Fruit fly (Drosophila melanogaster) whole organism, embryonic: ENCODE data around the gene CG11158.

Experiments used
- Adf1 ChIP-seq: fragments of 200-800 bp; sonication (Bioruptor generic); IDR thresholded peaks from 2 replicates; pipeline ENCODE4 v1.3.6; 2022; ENCODE audit warnings: missing biosample characterization, missing genetic modification characterization
- CG11247 ChIP-seq: fragments of 200-800 bp; sonication (Bioruptor generic); IDR thresholded peaks from 2 replicates; pipeline ENCODE4 v1.3.6; 2022; ENCODE audit warnings: missing biosample characterization, missing genetic modification characterization
- CG11398 ChIP-seq: fragments of 200-800 bp; sonication (Bioruptor generic); optimal IDR thresholded peaks from 2 replicates; lab custom pipeline; 2016; ENCODE audit warnings: missing biosample characterization, missing genetic modification characterization
- CG11456 ChIP-seq: fragments of 200-800 bp; sonication (Bioruptor generic); IDR thresholded peaks from 3 replicates; pipeline ENCODE4 v1.3.6; 2022; ENCODE audit warnings: missing biosample characterization, missing genetic modification characterization
- CG13296 ChIP-seq: fragments of 200-800 bp; sonication (Bioruptor generic); optimal IDR thresholded peaks from 3 replicates; lab custom pipeline; 2018; ENCODE audit warnings: missing biosample characterization, mild to moderate bottlenecking, missing genetic modification characterization
- CG13424 ChIP-seq: fragments of 200-800 bp; sonication (Bioruptor generic); optimal IDR thresholded peaks from 2 replicates; lab custom pipeline; 2019; ENCODE audit warnings: missing biosample characterization, mild to moderate bottlenecking, missing genetic modification characterization, moderate library complexity
- CG14014 ChIP-seq: fragments of 200-800 bp; sonication (Bioruptor generic); IDR thresholded peaks from 2 replicates; pipeline ENCODE4 v1.3.6; 2022; ENCODE audit warnings: missing biosample characterization, missing genetic modification characterization
- CG14050 ChIP-seq: fragments of 200-800 bp; sonication (Bioruptor generic); IDR thresholded peaks from 3 replicates; pipeline ENCODE4 v1.3.6; 2022; ENCODE audit warnings: missing biosample characterization, missing genetic modification characterization
- CG15011 ChIP-seq: fragments of 200-800 bp; sonication (Bioruptor generic); optimal IDR thresholded peaks from 3 replicates; lab custom pipeline; 2018; ENCODE audit warnings: missing biosample characterization, mild to moderate bottlenecking, missing genetic modification characterization
- CG15479 ChIP-seq: fragments of 200-800 bp; sonication (Bioruptor generic); optimal IDR thresholded peaks from 3 replicates; lab custom pipeline; 2019; ENCODE audit warnings: missing biosample characterization, mild to moderate bottlenecking, missing genetic modification characterization, moderate library complexity
- CG17361 ChIP-seq: fragments of 200-800 bp; sonication (Bioruptor generic); IDR thresholded peaks from 3 replicates; pipeline ENCODE4 v1.3.6; 2022; ENCODE audit warnings: missing biosample characterization, missing genetic modification characterization
- CG30020 ChIP-seq: fragments of 200-800 bp; optimal IDR thresholded peaks from 2 replicates; lab custom pipeline; 2019; ENCODE audit warnings: missing biosample characterization, mild to moderate bottlenecking, missing genetic modification characterization, moderate library complexity
- CG3065 ChIP-seq: fragments of 200-800 bp; sonication (Bioruptor generic); optimal IDR thresholded peaks from 2 replicates; lab custom pipeline; 2016; ENCODE audit warnings: missing biosample characterization, missing genetic modification characterization
- CG3281 ChIP-seq: fragments of 200-800 bp; sonication (Bioruptor generic); optimal IDR thresholded peaks from 3 replicates; lab custom pipeline; 2017; ENCODE audit warnings: missing biosample characterization, mild to moderate bottlenecking, missing genetic modification characterization
- CG4360 ChIP-seq: fragments of 200-800 bp; sonication (Bioruptor generic); IDR thresholded peaks from 2 replicates; pipeline ENCODE4 v1.3.6; 2022; ENCODE audit warnings: missing biosample characterization, missing genetic modification characterization
- CG4404 ChIP-seq: fragments of 200-800 bp; sonication (Bioruptor generic); IDR thresholded peaks from 2 replicates; pipeline ENCODE4 v1.3.6; 2022; ENCODE audit warnings: missing biosample characterization, missing genetic modification characterization
- CG4617 ChIP-seq: fragments of 200-800 bp; sonication (Bioruptor generic); optimal IDR thresholded peaks from 3 replicates; lab custom pipeline; 2016; ENCODE audit warnings: missing biosample characterization, missing genetic modification characterization, borderline replicate concordance
- CG5953 ChIP-seq: fragments of 200-800 bp; sonication (Bioruptor generic); IDR thresholded peaks from 2 replicates; pipeline ENCODE4 v1.3.6; 2022; ENCODE audit warnings: missing biosample characterization, missing genetic modification characterization
- CG6272 ChIP-seq: fragments of 200-800 bp; sonication (Bioruptor generic); IDR thresholded peaks from 2 replicates; pipeline ENCODE4 v1.3.6; 2022; ENCODE audit warnings: missing biosample characterization, missing genetic modification characterization
- CG6813 ChIP-seq: fragments of 200-800 bp; sonication (Bioruptor generic); optimal IDR thresholded peaks from 2 replicates; lab custom pipeline; 2017; ENCODE audit warnings: missing biosample characterization, missing genetic modification characterization, mild to moderate bottlenecking, moderate library complexity, missing genetic modification reagents
- CG7556 ChIP-seq: fragments of 200-800 bp; sonication (Bioruptor generic); optimal IDR thresholded peaks from 2 replicates; lab custom pipeline; 2017; ENCODE audit warnings: missing biosample characterization, mild to moderate bottlenecking, missing genetic modification characterization
- CG8290 ChIP-seq, 3 experiments: fragments of 200-800 bp; sonication (Bioruptor generic); optimal IDR thresholded peaks; 2 replicates each; lab custom pipeline; 2016 to 2019; ENCODE audit warnings: missing biosample characterization in 3 of 3, missing genetic modification characterization in 3 of 3, mild to moderate bottlenecking in 2 of 3, moderate library complexity in 1 of 3
- CG9932 ChIP-seq: fragments of 200-800 bp; sonication (Bioruptor generic); IDR thresholded peaks from 2 replicates; pipeline ENCODE4 v1.3.6; 2022; ENCODE audit warnings: missing biosample characterization, missing genetic modification characterization
- Dbx ChIP-seq: fragments of 200-800 bp; sonication (Bioruptor generic); IDR thresholded peaks from 3 replicates; pipeline ENCODE4 v1.3.6; 2022; ENCODE audit warnings: missing biosample characterization, missing genetic modification characterization
- E2f1 ChIP-seq: fragments of 200-800 bp; sonication (Bioruptor generic); IDR thresholded peaks from 2 replicates; pipeline ENCODE4 v1.3.6; 2022; ENCODE audit warnings: missing biosample characterization, missing genetic modification characterization
- Hr51 ChIP-seq, 2 experiments: fragments of 200-800 bp; sonication (Bioruptor generic); optimal IDR thresholded peaks; 2 replicates in 1 of 2; 3 replicates in 1 of 2; lab custom pipeline; 2016 to 2018; ENCODE audit warnings: missing biosample characterization in 2 of 2, missing genetic modification characterization in 2 of 2, mild to moderate bottlenecking in 1 of 2, moderate library complexity in 1 of 2
- Hr78 ChIP-seq, 2 experiments: fragments of 200-800 bp in 1 of 2; fragments of >200 bp in 1 of 2; sonication (Bioruptor generic) in 1 of 2; optimal IDR thresholded peaks; 2 replicates each; lab custom pipeline; 2017 to 2019; ENCODE audit warnings: missing biosample characterization in 2 of 2, missing genetic modification characterization in 2 of 2, mild to moderate bottlenecking in 1 of 2, moderate library complexity in 1 of 2
- MESR4 ChIP-seq: fragments of 200-800 bp; sonication (Bioruptor generic); optimal IDR thresholded peaks from 2 replicates; lab custom pipeline; 2018; ENCODE audit warnings: missing biosample characterization, mild to moderate bottlenecking, missing genetic modification characterization, moderate library complexity
- NFAT ChIP-seq: fragments of 200-800 bp; sonication (Bioruptor generic); IDR thresholded peaks from 2 replicates; pipeline ENCODE4 v1.3.6; 2022; ENCODE audit warnings: missing biosample characterization, missing genetic modification characterization
- Sin3A ChIP-seq: fragments of >200 bp; optimal IDR thresholded peaks from 2 replicates; lab custom pipeline; 2018
- Ssrp ChIP-seq: fragments of 200-800 bp; sonication (Bioruptor generic); optimal IDR thresholded peaks from 2 replicates; lab custom pipeline; 2018; ENCODE audit warnings: missing biosample characterization, mild to moderate bottlenecking, missing genetic modification characterization, moderate library complexity
- TFAM ChIP-seq: fragments of 200-800 bp; sonication (Bioruptor generic); optimal IDR thresholded peaks from 2 replicates; lab custom pipeline; 2017; ENCODE audit warnings: missing biosample characterization, missing genetic modification characterization, inconsistent platforms
- Vsx1 ChIP-seq: fragments of 200-800 bp; sonication (Bioruptor generic); optimal IDR thresholded peaks from 2 replicates; lab custom pipeline; 2017; ENCODE audit warnings: missing biosample characterization, mild to moderate bottlenecking, missing genetic modification characterization, missing genetic modification reagents
- Xbp1 ChIP-seq: fragments of 200-800 bp; sonication (Bioruptor generic); optimal IDR thresholded peaks from 3 replicates; lab custom pipeline; 2016; ENCODE audit warnings: missing biosample characterization, mild to moderate bottlenecking, missing genetic modification characterization
- ap ChIP-seq: fragments of 200-800 bp; sonication (Bioruptor generic); IDR thresholded peaks from 2 replicates; pipeline ENCODE4 v1.3.6; 2022; ENCODE audit warnings: missing biosample characterization, missing genetic modification characterization
- btn ChIP-seq: fragments of 200-800 bp; sonication (Bioruptor generic); optimal IDR thresholded peaks from 2 replicates; lab custom pipeline; 2016; ENCODE audit warnings: missing biosample characterization, missing genetic modification characterization
- cad ChIP-seq: fragments of >200 bp; optimal IDR thresholded peaks from 2 replicates; lab custom pipeline; 2017; ENCODE audit warnings: missing biosample characterization, missing genetic modification characterization
- chinmo ChIP-seq: fragments of 200-800 bp; sonication (Bioruptor generic); IDR thresholded peaks from 4 replicates; pipeline ENCODE4 v1.3.6; 2022; ENCODE audit warnings: missing biosample characterization, missing genetic modification characterization; ENCODE audit not compliant: partially characterized antibody
- dm ChIP-seq: fragments of 200-800 bp; sonication (Bioruptor generic); optimal IDR thresholded peaks from 3 replicates; lab custom pipeline; 2016; ENCODE audit warnings: missing biosample characterization, missing genetic modification characterization
- emc ChIP-seq: fragments of 200-800 bp; sonication (Bioruptor generic); optimal IDR thresholded peaks from 2 replicates; lab custom pipeline; 2016; ENCODE audit warnings: missing biosample characterization, missing genetic modification characterization
- gsb-n ChIP-seq: fragments of 200-800 bp; sonication (Bioruptor generic); optimal IDR thresholded peaks from 3 replicates; lab custom pipeline; 2018; ENCODE audit warnings: missing biosample characterization, mild to moderate bottlenecking, missing genetic modification characterization
- her ChIP-seq: fragments of 200-800 bp; sonication (Bioruptor generic); optimal IDR thresholded peaks from 2 replicates; lab custom pipeline; 2016; ENCODE audit warnings: missing biosample characterization, missing genetic modification characterization
- inv ChIP-seq: fragments of 200-800 bp; sonication (Bioruptor generic); IDR thresholded peaks from 2 replicates; pipeline ENCODE4 v1.3.6; 2022; ENCODE audit warnings: missing biosample characterization, missing genetic modification characterization; ENCODE audit not compliant: partially characterized antibody
- pb ChIP-seq: fragments of 200-800 bp; sonication (Bioruptor generic); optimal IDR thresholded peaks from 3 replicates; lab custom pipeline; 2016; ENCODE audit warnings: missing biosample characterization, missing genetic modification characterization
- phol ChIP-seq: fragments of 200-800 bp; sonication (Bioruptor generic); optimal IDR thresholded peaks from 3 replicates; lab custom pipeline; 2018; ENCODE audit warnings: missing biosample characterization, mild to moderate bottlenecking, missing genetic modification characterization, moderate library complexity
- psq ChIP-seq: fragments of 200-800 bp; sonication (Bioruptor generic); optimal IDR thresholded peaks from 2 replicates; lab custom pipeline; 2017; ENCODE audit warnings: missing biosample characterization, missing genetic modification characterization
- ranshi ChIP-seq: fragments of 200-800 bp; sonication (Bioruptor generic); IDR thresholded peaks from 2 replicates; pipeline ENCODE4 v1.3.6; 2022; ENCODE audit warnings: missing biosample characterization, missing genetic modification characterization
- sug ChIP-seq: fragments of 200-800 bp; optimal IDR thresholded peaks from 2 replicates; lab custom pipeline; 2019; ENCODE audit warnings: missing biosample characterization, mild to moderate bottlenecking, missing genetic modification characterization, moderate library complexity
- unc-4 ChIP-seq: fragments of 200-800 bp; sonication (Bioruptor generic); IDR thresholded peaks from 2 replicates; pipeline ENCODE4 v1.3.6; 2022; ENCODE audit warnings: missing biosample characterization, missing genetic modification characterization; ENCODE audit not compliant: partially characterized antibody
- zen2 ChIP-seq: fragments of 200-800 bp; sonication (Bioruptor generic); IDR thresholded peaks from 3 replicates; pipeline ENCODE4 v1.3.6; 2022; ENCODE audit warnings: missing biosample characterization, missing genetic modification characterization; ENCODE audit not compliant: partially characterized antibody

The CG11158 gene

DNA sequence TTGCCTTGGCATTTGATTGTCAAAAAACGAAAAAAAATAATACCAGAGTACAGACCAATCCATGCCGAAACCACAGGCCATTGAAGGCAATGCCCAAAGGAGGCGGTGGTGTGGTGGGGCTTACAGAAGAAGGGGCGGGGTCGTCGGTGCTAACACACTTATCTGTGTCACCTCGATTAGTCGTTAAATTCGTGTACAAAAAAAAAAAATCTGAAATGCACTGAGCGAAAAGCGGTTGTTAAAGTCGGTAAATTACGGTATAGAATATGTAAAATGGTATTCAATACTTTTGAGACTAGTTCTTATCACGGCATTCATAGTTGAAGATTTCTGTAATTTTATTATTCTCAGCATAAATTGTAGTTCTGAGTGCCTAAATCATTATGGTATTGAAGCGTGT lies 38.8 kb upstream of the CG11158 start (continued):
- TF ChIP-seq phol (tag; lab: Kevin White, UChicago) (peak; percentile 63), Ssrp (peak; percentile 37), Sin3A (lab: Kevin White, UChicago) (no peak), CG4360 (GFP tag; lab: Robert Waterston, UW) (no peak), CG30020 (tag; lab: Kevin White, UChicago) (no peak), CG7556 (GFP tag; lab: Kevin White, UChicago) (peak; percentile 27), ap (GFP tag; lab: Robert Waterston, UW) (peak; percentile 61), CG8290 (GFP tag; optimal IDR thresholded peaks at IDR 0.05; lab: Kevin White, UChicago) (no peak), CG8290 (tag; optimal IDR thresholded peaks at IDR 0.05; lab: Kevin White, UChicago) (peak in 1 of 2 experiments; percentile 37), Adf1 (GFP tag; lab: Robert Waterston, UW) (no peak), cad (GFP tag; lab: Kevin White, UChicago) (no peak), emc (GFP tag; lab: Kevin White, UChicago) (no peak), CG14014 (GFP tag; lab: Robert Waterston, UW) (peak; percentile 38; the same call in 1 of the 2 replicates), CG15479 (GFP tag; lab: Kevin White, UChicago) (no peak), CG6813 (peak; percentile 36), CG13424 (peak; percentile 35), CG9932 (GFP tag; lab: Robert Waterston, UW) (no peak), zen2 (GFP tag; lab: Robert Waterston, UW) (no peak), CG5953 (GFP tag; lab: Robert Waterston, UW) (0 out of 2 replicates have a peak, but pooled peaks have one; percentile 24), CG3281 (GFP tag; lab: Kevin White, UChicago) (peak; percentile 28), psq (no peak), Dbx (GFP tag; lab: Robert Waterston, UW) (peak; percentile 40; the same call in 1 of the 3 replicates), dm (GFP tag; lab: Kevin White, UChicago) (no peak), Xbp1 (GFP tag; lab: Kevin White, UChicago) (peak; percentile 52), TFAM (GFP tag; lab: Kevin White, UChicago) (no peak), CG11247 (GFP tag; lab: Robert Waterston, UW) (peak; percentile 65), CG15011 (GFP tag; lab: Kevin White, UChicago) (peak; percentile 30), CG13296 (GFP tag; lab: Kevin White, UChicago) (peak; percentile 12), sug (peak; percentile 67), CG11398 (GFP tag; lab: Kevin White, UChicago) (no peak), Hr51 (GFP tag; optimal IDR thresholded peaks at IDR 0.05; lab: Kevin White, UChicago) (peak in 1 of 2 experiments; percentile 51), MESR4 (no peak), CG3065 (GFP tag; lab: Kevin White, UChicago) (no peak), Vsx1 (GFP tag; lab: Kevin White, UChicago) (peak; percentile 6), Hr78 (GFP tag; optimal IDR thresholded peaks at IDR 0.05; lab: Kevin White, UChicago) (no peak), CG6272 (GFP tag; lab: Robert Waterston, UW) (peak; percentile 37; the same call in 1 of the 2 replicates), inv (GFP tag; lab: Robert Waterston, UW) (no peak), gsb-n (no peak), CG4617 (no peak), btn (no peak), NFAT (peak; percentile 84; the same call in 1 of the 2 replicates), pb (GFP tag; lab: Kevin White, UChicago) (no peak), CG17361 (peak; percentile 60), CG14050 (GFP tag; lab: Robert Waterston, UW) (no peak; the same call in 2 of the 3 replicates), chinmo (GFP tag; lab: Robert Waterston, UW) (0 out of 4 replicates have a peak, but pooled peaks have one; percentile 59), E2f1 (GFP tag; lab: Robert Waterston, UW) (peak; percentile 63; the same call in 1 of the 2 replicates), unc-4 (GFP tag; lab: Robert Waterston, UW) (no peak), CG4404 (GFP tag; lab: Robert Waterston, UW) (no peak), CG11456 (GFP tag; lab: Robert Waterston, UW) (peak; percentile 67), ranshi (GFP tag; lab: Robert Waterston, UW) (peak; percentile 72), her (GFP tag; lab: Kevin White, UChicago) (peak; percentile 19)
